Fruit fly (Drosophila melanogaster): Measurements from ENCODE around the gene CG32639.

- TF ChIP-seq CG15710 (tag; optimal IDR thresholded peaks at IDR 0.05), result no peak
- TF ChIP-seq gl (tag; optimal IDR thresholded peaks at IDR 0.05), result no peak
- no peak for TF ChIP-seq CG14655 (GFP tag; optimal IDR thresholded peaks at IDR 0.05)
- TF ChIP-seq CG9948 (tag; optimal IDR thresholded peaks at IDR 0.05), result no peak
- TF ChIP-seq Pif1B (GFP tag; optimal IDR thresholded peaks at IDR 0.05), result no peak
- TF ChIP-seq CG8159 (tag; optimal IDR thresholded peaks at IDR 0.05), result no peak
- no peak for TF ChIP-seq CG4496 (GFP tag; IDR thresholded peaks at IDR 0.05)
- no peak for TF ChIP-seq CG34367 (tag; optimal IDR thresholded peaks at IDR 0.05)
- no peak for TF ChIP-seq CG17806 (tag; optimal IDR thresholded peaks at IDR 0.05)
- no peak for TF ChIP-seq CG12605 (GFP tag; IDR thresholded peaks at IDR 0.05)
- no peak for TF ChIP-seq fd96Ca (GFP tag; IDR thresholded peaks at IDR 0.05)
- no peak for TF ChIP-seq Snoo (tag; optimal IDR thresholded peaks at IDR 0.05)
Measured at dm6 chrX:13230974-13231373, 5.4 kb downstream of the CG32639 start.
